Worm (Caenorhabditis elegans): ENCODE results near the gene ehn-3.

- no peak for TF ChIP-seq ets-4 (tag; optimal IDR thresholded peaks at IDR 0.05)
- no peak for TF ChIP-seq ceh-22 (tag; optimal IDR thresholded peaks at IDR 0.05)
- TF ChIP-seq K02D7.2 (tag; optimal IDR thresholded peaks at IDR 0.05): no peak
- TF ChIP-seq ceh-30 (tag; optimal IDR thresholded peaks at IDR 0.05): no peak
- TF ChIP-seq fkh-10 (GFP tag; optimal IDR thresholded peaks at IDR 0.05): no peak
- no peak for TF ChIP-seq C08G9.2 (tag; optimal IDR thresholded peaks at IDR 0.05)
- no peak for TF ChIP-seq tbx-2 (tag; optimal IDR thresholded peaks at IDR 0.05)
- no peak for TF ChIP-seq pqm-1 (tag; optimal IDR thresholded peaks at IDR 0.05)
- no peak for TF ChIP-seq zip-5 (tag; optimal IDR thresholded peaks at IDR 0.05)
- no peak for TF ChIP-seq unc-42 (tag; optimal IDR thresholded peaks at IDR 0.05)
- TF ChIP-seq ama-1 (optimal IDR thresholded peaks at IDR 0.05): no peak
Measured at ce11 chrIV:5391507-5392057, 27.4 kb downstream of the ehn-3 start, which contains the start of the genes htp-1 and ZK616.5.
